Fruit fly (Drosophila melanogaster): ENCODE measurements around the gene CG7083.

CG7083 gene

DNA sequence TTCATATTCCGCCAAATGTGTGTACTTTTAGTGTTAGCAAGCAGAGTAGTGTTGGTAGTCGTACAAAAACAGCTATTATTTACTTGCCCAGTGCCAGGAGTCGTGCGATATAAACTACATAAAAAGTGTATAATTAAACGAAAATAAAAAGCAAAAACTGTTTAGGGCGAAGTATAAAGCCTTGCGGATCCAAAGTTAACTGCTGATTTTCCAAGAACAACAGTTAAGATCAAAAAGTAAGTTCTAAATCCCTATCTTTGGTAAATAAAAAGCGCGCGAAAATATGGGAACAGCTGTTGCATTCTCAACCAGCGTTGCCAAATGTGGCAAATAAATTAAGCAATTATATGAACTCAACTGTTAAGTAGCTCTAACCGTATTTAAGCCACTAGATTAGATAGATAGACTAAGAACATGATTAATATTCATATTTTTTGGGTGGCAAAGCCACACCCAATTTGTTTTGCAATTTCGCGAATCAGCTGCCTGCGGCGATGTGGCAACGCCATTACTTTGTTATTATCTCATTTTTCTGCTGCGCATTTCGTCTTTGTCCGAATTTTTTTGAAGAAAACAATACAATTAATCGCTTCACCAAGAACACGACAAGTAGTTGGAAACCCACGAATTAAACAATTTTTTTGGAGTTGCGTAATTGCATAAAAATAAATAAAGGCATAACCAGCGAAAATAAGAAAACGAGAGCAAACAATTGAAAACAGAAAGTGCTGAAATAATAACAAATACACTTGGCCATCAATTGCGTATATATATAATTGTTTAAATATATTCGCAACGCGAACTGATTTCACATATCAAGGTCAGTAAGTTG, at the start of gene CG7083, which contains the start of gene Prim1:
TSS of gene CG7083 (plus strand) at position 522 of the 832 bp plus-strand sequence.
TSS of gene Prim1 (plus strand) at position 51 of the 832 bp plus-strand sequence.
- TF ChIP-seq Eip78C (GFP tag) (peak; percentile 85), Hr38 (GFP tag; optimal IDR thresholded peaks at IDR 0.05) (no peak), dac (GFP tag; optimal IDR thresholded peaks at IDR 0.05) (no peak), spab (GFP tag; optimal IDR thresholded peaks at IDR 0.05) (no peak), OdsH (GFP tag; optimal IDR thresholded peaks at IDR 0.05) (peak; percentile 76), dsx (GFP tag; optimal IDR thresholded peaks at IDR 0.05; ENCODE audit: poor library complexity, severe bottlenecking) (no peak), CG4318 (GFP tag; optimal IDR thresholded peaks at IDR 0.05) (no peak), Sox15 (GFP tag; optimal IDR thresholded peaks at IDR 0.05) (peak; percentile 2), CG32006 (GFP tag; optimal IDR thresholded peaks at IDR 0.05) (peak; percentile 30), Smox (GFP tag; optimal IDR thresholded peaks at IDR 0.05) (peak; percentile 49), acj6 (GFP tag; optimal IDR thresholded peaks at IDR 0.05) (peak; percentile 65), CG3032 (tag; optimal IDR thresholded peaks at IDR 0.05) (peak; percentile 57), net (GFP tag; optimal IDR thresholded peaks at IDR 0.05) (peak; percentile 57), CG9139 (GFP tag; optimal IDR thresholded peaks at IDR 0.05) (no peak), Hr39 (GFP tag; optimal IDR thresholded peaks at IDR 0.05) (peak; percentile 73), CG31627 (GFP tag; optimal IDR thresholded peaks at IDR 0.05) (peak; percentile 74), Blimp-1 (GFP tag; optimal IDR thresholded peaks at IDR 0.05) (peak; percentile 1), CG8632 (GFP tag; optimal IDR thresholded peaks at IDR 0.05) (peak; percentile 9), lz (GFP tag; optimal IDR thresholded peaks at IDR 0.05) (peak; percentile 74), Lpt (GFP tag; optimal IDR thresholded peaks at IDR 0.05) (no peak), Gug (GFP tag; IDR thresholded peaks at IDR 0.05) (peak; percentile 28; the same call in 1 of the 2 replicates), fd85E (GFP tag; optimal IDR thresholded peaks at IDR 0.05) (no peak), ss (GFP tag; optimal IDR thresholded peaks at IDR 0.05) (peak in 1 of 2 experiments; percentile 47), Ets21C (GFP tag; optimal IDR thresholded peaks at IDR 0.05) (peak; percentile 52), CG6163 (GFP tag; IDR thresholded peaks at IDR 0.05) (no peak; the same call in 2 of the 3 replicates), CG6792 (GFP tag; optimal IDR thresholded peaks at IDR 0.05) (peak; percentile 45), topi (GFP tag; optimal IDR thresholded peaks at IDR 0.05) (peak; percentile 67), Eip75B (GFP tag; optimal IDR thresholded peaks at IDR 0.05) (peak; percentile 74), CG6854 (GFP tag; optimal IDR thresholded peaks at IDR 0.05) (peak; percentile 5), CG6276 (GFP tag; optimal IDR thresholded peaks at IDR 0.05) (no peak), CG8319 (GFP tag; optimal IDR thresholded peaks at IDR 0.05) (peak; percentile 51), cyc (GFP tag; optimal IDR thresholded peaks at IDR 0.05) (peak; percentile 61), Eip93F (GFP tag; optimal IDR thresholded peaks at IDR 0.05) (peak; percentile 18), CG8119 (GFP tag; IDR thresholded peaks at IDR 0.05) (0 out of 3 replicates have a peak, but pooled peaks have one; percentile 16), esn (GFP tag; optimal IDR thresholded peaks at IDR 0.05) (peak; percentile 79), Met (GFP tag; optimal IDR thresholded peaks at IDR 0.05) (no peak), svp (GFP tag) (peak; percentile 85), CG11902 (GFP tag; optimal IDR thresholded peaks at IDR 0.05) (peak; percentile 1), Hr4 (GFP tag; optimal IDR thresholded peaks at IDR 0.05) (peak; percentile 70), CG10631 (GFP tag; optimal IDR thresholded peaks at IDR 0.05) (peak; percentile 68), pdm3 (GFP tag; optimal IDR thresholded peaks at IDR 0.05) (peak; percentile 63), CG3919 (GFP tag; optimal IDR thresholded peaks at IDR 0.05) (peak; percentile 63), CG34406 (GFP tag; optimal IDR thresholded peaks at IDR 0.05) (peak; percentile 47), CG7368 (GFP tag; optimal IDR thresholded peaks at IDR 0.05) (peak; percentile 62), CG6808 (GFP tag; optimal IDR thresholded peaks at IDR 0.05) (peak; percentile 54), CG1621 (tag; optimal IDR thresholded peaks at IDR 0.05) (peak; percentile 7), eg (GFP tag; IDR thresholded peaks at IDR 0.05) (no peak), vri (GFP tag; optimal IDR thresholded peaks at IDR 0.05) (peak; percentile 93), achi (GFP tag; optimal IDR thresholded peaks at IDR 0.05) (peak; percentile 57), CG10669 (GFP tag; optimal IDR thresholded peaks at IDR 0.05) (peak; percentile 55)

Data from whole organism, prepupa.